Worm (Caenorhabditis elegans): Measurements from ENCODE around the gene his-35.

his-35 gene

DNA sequence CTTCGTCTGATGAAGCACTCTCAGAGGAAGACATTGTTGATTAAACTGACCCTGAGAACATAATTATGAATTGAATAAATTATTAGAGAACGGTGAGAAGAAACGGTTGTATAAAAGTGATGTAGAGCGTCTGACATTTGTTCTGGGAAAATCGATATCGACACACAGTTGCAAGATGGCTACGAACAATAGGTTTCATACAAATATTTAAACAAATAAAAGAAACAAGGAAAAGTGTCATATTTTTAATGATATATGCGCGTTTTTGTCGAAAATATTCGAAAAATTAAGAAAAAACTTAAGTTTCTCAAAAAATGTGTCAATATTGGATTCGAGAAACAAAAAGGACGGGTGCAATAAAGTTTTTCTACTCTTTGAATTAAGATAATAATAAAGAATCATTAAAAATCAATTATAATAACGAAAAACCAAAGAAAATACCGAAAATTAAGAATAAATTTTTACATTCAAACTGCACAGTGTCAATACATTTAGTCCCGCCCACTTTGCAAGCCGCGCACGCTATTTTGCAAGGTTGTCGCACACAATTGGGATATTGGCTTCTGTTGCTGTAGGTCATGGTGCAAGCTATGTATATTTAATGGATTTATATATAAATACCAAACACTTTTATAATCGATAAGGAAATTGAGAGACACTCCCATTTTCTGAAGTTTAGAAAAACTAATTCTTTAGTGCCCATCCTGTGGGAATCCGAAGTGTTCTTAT is 37.7 kb upstream of the his-35 start, which contains the start of gene rtfo-1 (continued):
- peak; percentile 42 for TF ChIP-seq rpc-1 (optimal IDR thresholded peaks at IDR 0.05)
- TF ChIP-seq rpc-1 (tag; optimal IDR thresholded peaks at IDR 0.05), result no peak
- TF ChIP-seq hrde-1 (tag; optimal IDR thresholded peaks at IDR 0.05; ENCODE audit: borderline replicate concordance), result no peak
- no peak for TF ChIP-seq F52B5.7 (tag; optimal IDR thresholded peaks at IDR 0.05)
- TF ChIP-seq madf-10 (tag; optimal IDR thresholded peaks at IDR 0.05), result no peak
- no peak for TF ChIP-seq ceh-58 (GFP tag; IDR thresholded peaks at IDR 0.05)
- no peak for TF ChIP-seq zfh-2 (GFP tag; conservative IDR thresholded peaks at IDR 0.05)
- no peak for TF ChIP-seq dpff-1 (tag; optimal IDR thresholded peaks at IDR 0.05)
- no peak for TF ChIP-seq lsy-27 (tag; optimal IDR thresholded peaks at IDR 0.05; ENCODE audit: borderline replicate concordance, insufficient read depth)
- TF ChIP-seq Y53G8AR.9 (GFP tag; conservative IDR thresholded peaks at IDR 0.05), result no peak
- no peak for TF ChIP-seq let-526 (GFP tag; IDR thresholded peaks at IDR 0.05)
- TF ChIP-seq snpc-1.3 (tag; optimal IDR thresholded peaks at IDR 0.05; ENCODE audit: insufficient read depth), result peak; percentile 54
- TF ChIP-seq K12H6.12 (tag; optimal IDR thresholded peaks at IDR 0.05), result no peak
- no peak for TF ChIP-seq hlh-26 (GFP tag; conservative IDR thresholded peaks at IDR 0.05)
- no peak for TF ChIP-seq Y53F4B.3 (GFP tag; IDR thresholded peaks at IDR 0.05)
- TF ChIP-seq ZK185.1 (tag; optimal IDR thresholded peaks at IDR 0.05; ENCODE audit: poor library complexity, severe bottlenecking), result peak; percentile 12
- TF ChIP-seq unc-130 (GFP tag; optimal IDR thresholded peaks at IDR 0.05), result no peak
- no peak for TF ChIP-seq him-1 (tag; optimal IDR thresholded peaks at IDR 0.05)
- no peak for TF ChIP-seq nhr-80 (tag; optimal IDR thresholded peaks at IDR 0.05)
- TF ChIP-seq snpc-1.1 (tag; optimal IDR thresholded peaks at IDR 0.05; ENCODE audit: insufficient read depth), result no peak
- peak; percentile 49; the same call in 1 of the 2 replicates for TF ChIP-seq pbrm-1 (GFP tag; IDR thresholded peaks at IDR 0.05)
- no peak for TF ChIP-seq T07F8.4 (tag; optimal IDR thresholded peaks at IDR 0.05)
- no peak for TF ChIP-seq tbp1 (GFP tag; optimal IDR thresholded peaks at IDR 0.05)
- no peak for TF ChIP-seq nhr-27 (tag; optimal IDR thresholded peaks at IDR 0.05)
- no peak for TF ChIP-seq attf-3 (GFP tag; conservative IDR thresholded peaks at IDR 0.05)
- no peak for TF ChIP-seq ztf-22 (GFP tag; optimal IDR thresholded peaks at IDR 0.05)
- TF ChIP-seq F39B2.1 (GFP tag; IDR thresholded peaks at IDR 0.05), result no peak
- TF ChIP-seq die-1 (tag; optimal IDR thresholded peaks at IDR 0.05), result no peak
- TF ChIP-seq nhr-120 (GFP tag; IDR thresholded peaks at IDR 0.05), result no peak
- TF ChIP-seq efl-1 (GFP tag; optimal IDR thresholded peaks at IDR 0.05), result peak; percentile 1
- no peak for TF ChIP-seq hlh-12 (tag; optimal IDR thresholded peaks at IDR 0.05)
- TF ChIP-seq F57A8.1 (GFP tag; optimal IDR thresholded peaks at IDR 0.05), result no peak
- no peak for TF ChIP-seq madf-3 (GFP tag; IDR thresholded peaks at IDR 0.05)
- no peak for TF ChIP-seq chd-7 (tag; optimal IDR thresholded peaks at IDR 0.05)
- TF ChIP-seq nfya-1 (tag; optimal IDR thresholded peaks at IDR 0.05; ENCODE audit: borderline replicate concordance, insufficient read depth), result no peak
- no peak for TF ChIP-seq hmg-1.2 (GFP tag; IDR thresholded peaks at IDR 0.05)
- TF ChIP-seq fkh-3 (tag; optimal IDR thresholded peaks at IDR 0.05), result no peak
- TF ChIP-seq attf-6 (GFP tag; IDR thresholded peaks at IDR 0.05), result no peak
- TF ChIP-seq ztf-25 (GFP tag; IDR thresholded peaks at IDR 0.05), result no peak
- peak; percentile 34 for TF ChIP-seq ztf-18 (tag; optimal IDR thresholded peaks at IDR 0.05)
- no peak for TF ChIP-seq egl-18 (GFP tag; IDR thresholded peaks at IDR 0.05)
- no peak for TF ChIP-seq ztf-26 (tag; optimal IDR thresholded peaks at IDR 0.05)
- no peak for TF ChIP-seq lsl-1 (GFP tag; optimal IDR thresholded peaks at IDR 0.05)
- TF ChIP-seq snpc-4 (GFP tag; optimal IDR thresholded peaks at IDR 0.05), result no peak
- peak in 2 of 4 experiments; percentile 28 to 56 for TF ChIP-seq snpc-4 (tag; optimal IDR thresholded peaks at IDR 0.05)
- TF ChIP-seq B0336.3 (GFP tag; IDR thresholded peaks at IDR 0.05), result no peak
- no peak for TF ChIP-seq ceh-40 (GFP tag; IDR thresholded peaks at IDR 0.05)
- no peak for TF ChIP-seq D2030.7 (GFP tag; IDR thresholded peaks at IDR 0.05)

Data from whole organism, young adult.